Worm (Caenorhabditis elegans) whole organism, L4/young adult: ENCODE data around the gene sto-5.

Experiments
- W03F9.2 ChIP-seq: fragments of 150-350 bp; optimal IDR thresholded peaks from 2 replicates; lab custom pipeline; 2014; ENCODE audit warnings: missing biosample characterization, missing genetic modification characterization
- dao-5 ChIP-seq: sonication (generic microtip); optimal IDR thresholded peaks from 2 replicates; lab custom pipeline; 2016; ENCODE audit warnings: missing genotype, missing genetic modification characterization, moderate library complexity, missing compliant biosample characterization
- him-1 ChIP-seq: sonication (generic microtip); optimal IDR thresholded peaks from 2 replicates; lab custom pipeline; 2016; ENCODE audit warnings: missing genotype, missing genetic modification reagents, missing genetic modification characterization, missing compliant biosample characterization

ce11 chrX:16836304-16836703 is 11.0 kb upstream of the sto-5 start, which contains the start of gene F41G4.7:
- TF ChIP-seq W03F9.2 (tag; lab: Kevin White, UChicago) (no peak), him-1 (tag; lab: Kevin White, UChicago) (no peak), dao-5 (tag; lab: Kevin White, UChicago) (no peak)
